Fruit fly (Drosophila melanogaster): ENCODE data around the gene Rhp.

- TF ChIP-seq gl (tag; optimal IDR thresholded peaks at IDR 0.05) (no peak), CG34367 (tag; optimal IDR thresholded peaks at IDR 0.05) (no peak), Snoo (tag; optimal IDR thresholded peaks at IDR 0.05) (no peak), CG8301 (tag; optimal IDR thresholded peaks at IDR 0.05) (no peak), EcR (GFP tag; optimal IDR thresholded peaks at IDR 0.05) (no peak), D1 (tag; optimal IDR thresholded peaks at IDR 0.05) (no peak)
These were observed 52.6 kb downstream of the Rhp start for dm6 chrX:15841346-15841745.
